Fruit fly (Drosophila melanogaster) whole organism, adult: ENCODE results near the gene CG5823.

ENCODE experiments used
- CG14711 ChIP-seq: fragments of 200-800 bp; sonication (Bioruptor generic); optimal IDR thresholded peaks from 2 replicates; lab custom pipeline; 2018; ENCODE audit warnings: missing biosample characterization, mild to moderate bottlenecking, missing genetic modification characterization, moderate library complexity
- CG5204 ChIP-seq: fragments of 200-800 bp; sonication (Bioruptor generic); optimal IDR thresholded peaks from 2 replicates; lab custom pipeline; 2016; ENCODE audit warnings: missing biosample characterization, missing genetic modification characterization
- Hr96 ChIP-seq: fragments of 200-800 bp; sonication (Bioruptor generic); optimal IDR thresholded peaks from 2 replicates; lab custom pipeline; 2016; ENCODE audit warnings: missing biosample characterization, missing genetic modification characterization
- kay ChIP-seq: fragments of 200-800 bp; sonication (Bioruptor generic); peaks from one replicate; lab custom pipeline; 2016; ENCODE audit warnings: missing biosample characterization, missing genetic modification characterization, borderline replicate concordance
- pad ChIP-seq: fragments of 200-800 bp; sonication (Bioruptor generic); optimal IDR thresholded peaks from 3 replicates; lab custom pipeline; 2017; ENCODE audit warnings: missing biosample characterization, missing genetic modification characterization, mild to moderate bottlenecking, moderate library complexity, missing genetic modification reagents

dm6 chr3R:17535106-17535764 lies 848 bp upstream of the CG5823 start:
- TF ChIP-seq Hr96 (peak; percentile 2), CG5204 (peak; percentile 12), pad (GFP tag; lab: Kevin White, UChicago) (no peak), CG14711 (tag; lab: Kevin White, UChicago) (peak; percentile 70), kay (peak; percentile 92)
